Fruit fly (Drosophila melanogaster): ENCODE results near the gene CG33946.

The CG33946 gene

DNA sequence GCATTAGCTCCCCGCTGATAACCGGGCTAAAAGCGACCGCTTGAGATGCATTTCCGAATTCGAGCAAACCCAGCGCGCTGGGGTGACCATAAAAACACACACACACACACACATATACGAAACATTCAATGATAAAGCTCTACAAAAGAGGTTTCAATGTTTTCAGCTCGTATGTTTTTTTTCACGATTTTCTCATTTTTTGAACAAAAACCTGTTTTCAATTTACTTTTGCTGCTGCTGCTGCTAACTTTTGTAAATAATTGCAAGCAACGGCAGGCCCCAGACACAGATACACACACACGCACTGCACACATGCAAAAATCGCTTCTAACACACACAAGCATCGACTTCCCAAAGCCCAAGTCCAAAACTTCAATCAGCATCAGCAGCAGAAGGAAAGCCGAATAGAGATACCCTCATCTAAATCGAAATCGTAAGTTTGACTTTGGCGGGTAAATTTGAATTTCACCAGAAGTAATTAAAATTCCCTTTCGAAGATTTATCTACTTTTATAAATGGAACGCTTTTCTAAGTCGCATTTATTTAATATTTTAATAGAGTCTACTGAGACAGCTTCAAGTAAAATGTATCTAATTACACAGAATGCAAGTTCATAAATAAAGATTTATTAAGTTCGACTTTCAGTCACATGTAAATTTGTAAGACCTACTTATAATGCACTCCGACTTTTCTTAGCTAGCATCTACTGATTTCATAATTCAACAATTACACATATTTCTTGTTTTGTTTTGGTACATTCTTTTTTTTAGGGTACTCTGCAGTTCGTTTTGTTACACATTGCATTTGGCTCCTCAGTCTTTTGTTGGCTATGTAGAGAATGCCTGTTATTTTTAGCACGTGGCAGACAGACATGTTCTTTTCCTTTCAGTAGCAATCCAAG is 29.1 kb downstream of the CG33946 start (continued):
- TF ChIP-seq Eip75B (GFP tag; optimal IDR thresholded peaks at IDR 0.05), result peak; percentile 0
- no peak for TF ChIP-seq CG16779 (tag; optimal IDR thresholded peaks at IDR 0.05)
- TF ChIP-seq CG11762 (GFP tag; optimal IDR thresholded peaks at IDR 0.05; ENCODE audit: insufficient read depth), result no peak
- TF ChIP-seq vri (GFP tag; optimal IDR thresholded peaks at IDR 0.05), result peak; percentile 7
- no peak for TF ChIP-seq Eip93F (GFP tag; optimal IDR thresholded peaks at IDR 0.05)
- TF ChIP-seq Smox (GFP tag; optimal IDR thresholded peaks at IDR 0.05), result peak; percentile 59
- TF ChIP-seq CG6854 (GFP tag; optimal IDR thresholded peaks at IDR 0.05), result peak; percentile 85
- TF ChIP-seq Sox102F (GFP tag; optimal IDR thresholded peaks at IDR 0.05), result peak; percentile 19
- TF ChIP-seq CG6276 (GFP tag; optimal IDR thresholded peaks at IDR 0.05), result peak; percentile 64
- no peak for TF ChIP-seq achi (GFP tag; optimal IDR thresholded peaks at IDR 0.05)

DNA sequence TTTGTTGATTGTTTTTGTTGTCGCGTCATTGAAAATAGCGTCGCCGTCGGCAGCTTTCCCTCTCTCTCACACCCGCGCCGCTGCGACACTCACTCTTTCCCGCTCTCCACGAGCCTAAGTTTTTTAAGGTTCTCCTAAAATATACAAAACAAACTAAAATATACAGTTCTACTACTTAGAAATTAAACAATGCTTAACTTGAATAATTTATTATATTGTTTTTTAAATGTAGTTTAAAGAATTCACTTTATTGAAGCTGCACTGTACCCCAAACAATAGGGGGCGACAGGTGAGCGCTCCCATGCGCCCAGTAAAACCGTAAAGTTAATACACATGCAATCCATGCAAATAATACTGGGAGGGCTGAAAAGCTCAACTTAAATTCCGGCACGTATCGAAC is 33.4 kb downstream of the CG33946 start:
- TF ChIP-seq Eip78C (GFP tag) (peak; percentile 83), Blimp-1 (GFP tag; optimal IDR thresholded peaks at IDR 0.05) (no peak), svp (GFP tag) (peak; percentile 3)

DNA sequence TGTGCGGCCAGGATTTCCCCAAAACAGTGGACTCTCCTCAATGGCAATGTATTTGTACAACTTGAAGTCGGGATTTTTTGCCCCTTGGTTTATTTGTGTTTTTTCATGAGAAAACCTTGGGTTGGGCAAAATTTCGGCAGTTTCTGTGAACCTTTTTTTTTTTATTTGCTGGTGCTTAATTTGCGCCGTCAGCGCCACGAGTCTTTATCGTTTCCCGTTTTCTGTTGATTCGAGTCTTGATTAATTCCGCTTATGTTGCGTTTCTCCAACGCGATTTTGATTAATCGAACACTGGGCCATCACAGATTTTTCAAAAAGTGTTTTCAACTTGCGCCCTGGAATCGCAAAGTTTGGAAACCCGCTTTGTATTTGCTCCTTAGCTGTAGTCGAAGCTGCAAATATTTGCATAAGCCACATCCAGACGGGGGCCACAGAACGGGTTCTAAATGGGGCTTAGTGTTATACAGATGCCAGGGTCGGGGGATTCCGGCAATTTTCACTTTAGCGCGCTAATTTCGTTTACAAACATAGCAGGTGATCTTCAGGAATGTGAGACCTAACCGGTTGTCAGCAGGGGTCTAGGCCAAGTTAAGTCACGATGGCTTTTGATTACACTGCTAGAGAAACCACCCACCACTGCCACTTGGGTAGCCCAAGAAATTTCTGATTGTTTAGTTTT is 34.2 kb downstream of the CG33946 start:
- TF ChIP-seq net (GFP tag; optimal IDR thresholded peaks at IDR 0.05) (no peak), achi (GFP tag; optimal IDR thresholded peaks at IDR 0.05) (no peak), topi (GFP tag; optimal IDR thresholded peaks at IDR 0.05) (peak; percentile 26), fkh (GFP tag; optimal IDR thresholded peaks at IDR 0.05) (peak; percentile 63)

DNA sequence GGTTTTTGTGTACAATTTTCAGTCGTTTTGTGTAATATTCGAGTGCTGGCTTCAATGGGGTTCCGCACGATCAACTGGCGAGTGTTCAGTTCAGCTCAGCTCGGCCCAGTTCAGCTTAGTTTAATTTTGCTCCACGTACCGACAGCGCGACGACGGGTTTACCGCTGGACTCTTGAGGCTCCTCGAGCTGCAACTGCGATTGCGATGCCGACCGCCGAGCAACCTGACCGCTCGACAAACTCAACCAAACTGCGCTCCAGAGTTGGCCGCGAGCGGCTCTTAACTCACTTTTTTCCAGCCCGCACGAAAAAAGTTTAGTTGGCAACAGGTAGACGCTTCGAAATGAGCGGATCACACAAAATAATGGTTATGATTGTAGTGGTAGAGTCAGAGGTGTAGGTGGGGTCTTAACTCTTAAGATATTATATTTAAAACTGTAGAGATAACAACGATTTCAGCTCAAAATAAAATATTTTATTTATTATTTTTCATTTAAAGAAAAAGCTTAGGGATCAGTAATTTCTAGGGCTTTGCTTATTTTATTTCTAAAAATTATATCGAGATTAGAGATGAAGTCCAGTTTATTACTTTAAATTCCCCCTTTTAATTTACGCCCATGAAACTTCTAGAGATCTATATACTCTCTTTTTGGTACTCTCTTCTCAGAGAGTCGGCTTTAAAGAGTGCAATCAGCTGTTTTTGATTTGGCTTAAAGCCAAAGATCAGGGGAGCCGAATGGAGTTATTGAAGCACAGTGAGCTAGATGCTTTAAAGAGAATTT is 36.2 kb downstream of the CG33946 start, which contains the start of gene Best2:
Gene Best2, minus strand, starts transcription at position 258 of the 781 bp plus-strand sequence.
- TF ChIP-seq Sox14 (GFP tag; optimal IDR thresholded peaks at IDR 0.05) (peak; percentile 93), CG4318 (GFP tag; optimal IDR thresholded peaks at IDR 0.05) (peak; percentile 86), CG31627 (GFP tag; optimal IDR thresholded peaks at IDR 0.05) (peak; percentile 94), salr (GFP tag; optimal IDR thresholded peaks at IDR 0.05) (peak; percentile 65 to 88), CG3919 (GFP tag; optimal IDR thresholded peaks at IDR 0.05) (peak; percentile 93), Sox15 (GFP tag; optimal IDR thresholded peaks at IDR 0.05) (peak; percentile 92), CG6854 (GFP tag; optimal IDR thresholded peaks at IDR 0.05) (peak; percentile 91), CG9139 (GFP tag; optimal IDR thresholded peaks at IDR 0.05) (peak; percentile 84), vri (GFP tag; optimal IDR thresholded peaks at IDR 0.05) (peak; percentile 91), Eip93F (GFP tag; optimal IDR thresholded peaks at IDR 0.05) (peak; percentile 86), fd85E (GFP tag; optimal IDR thresholded peaks at IDR 0.05) (peak; percentile 73), dsx (GFP tag; optimal IDR thresholded peaks at IDR 0.05; ENCODE audit: poor library complexity, severe bottlenecking) (peak; percentile 93), CG10669 (GFP tag; optimal IDR thresholded peaks at IDR 0.05) (peak; percentile 89), CG8632 (GFP tag; optimal IDR thresholded peaks at IDR 0.05) (peak; percentile 93), CG15336 (GFP tag; IDR thresholded peaks at IDR 0.05) (peak; percentile 97), CG10631 (GFP tag; optimal IDR thresholded peaks at IDR 0.05) (peak; percentile 90), CG6276 (GFP tag; optimal IDR thresholded peaks at IDR 0.05) (peak; percentile 90), svp (GFP tag) (peak; percentile 98), Blimp-1 (GFP tag; optimal IDR thresholded peaks at IDR 0.05) (peak; percentile 87), Sox102F (GFP tag; optimal IDR thresholded peaks at IDR 0.05) (peak; percentile 94), CG11902 (GFP tag; optimal IDR thresholded peaks at IDR 0.05) (peak; percentile 89), Eip75B (GFP tag; optimal IDR thresholded peaks at IDR 0.05) (peak; percentile 93), Hr4 (GFP tag; optimal IDR thresholded peaks at IDR 0.05) (peak; percentile 90), acj6 (GFP tag; optimal IDR thresholded peaks at IDR 0.05) (peak; percentile 95), Met (GFP tag; optimal IDR thresholded peaks at IDR 0.05) (peak; percentile 97), CG16779 (tag; optimal IDR thresholded peaks at IDR 0.05) (peak; percentile 82), eg (GFP tag; IDR thresholded peaks at IDR 0.05) (peak; percentile 94), CG11762 (GFP tag; optimal IDR thresholded peaks at IDR 0.05; ENCODE audit: insufficient read depth) (peak; percentile 88), Gug (GFP tag; IDR thresholded peaks at IDR 0.05) (peak; percentile 95), CG1621 (tag; optimal IDR thresholded peaks at IDR 0.05) (peak; percentile 61), fkh (GFP tag; optimal IDR thresholded peaks at IDR 0.05) (peak; percentile 23), CG7368 (GFP tag; optimal IDR thresholded peaks at IDR 0.05) (peak; percentile 86), Lpt (GFP tag; optimal IDR thresholded peaks at IDR 0.05) (peak; percentile 78), CG8119 (GFP tag; IDR thresholded peaks at IDR 0.05) (peak; percentile 98)

Data from whole organism, prepupa.